Worm (Caenorhabditis elegans) whole organism, late embryonic: ENCODE results near the gene vps-52.

ENCODE experiments used
- elt-2 ChIP-seq: sonication (generic microtip); optimal IDR thresholded peaks from 2 replicates; lab custom pipeline; 2016; ENCODE audit warnings: missing genetic modification reagents, missing genetic modification characterization, missing compliant biosample characterization
- pqm-1 ChIP-seq: sonication (generic microtip); optimal IDR thresholded peaks from 2 replicates; lab custom pipeline; 2016; ENCODE audit warnings: missing genetic modification characterization, missing compliant biosample characterization
- unc-55 ChIP-seq: sonication (generic microtip); optimal IDR thresholded peaks from 2 replicates; lab custom pipeline; 2017; ENCODE audit warnings: missing biosample characterization, missing genetic modification reagents, missing genetic modification characterization
- unc-86 ChIP-seq: sonication (generic microtip); optimal IDR thresholded peaks from 2 replicates; lab custom pipeline; 2016; ENCODE audit warnings: missing genetic modification characterization, missing compliant biosample characterization

- TF ChIP-seq elt-2 = no peak
- TF ChIP-seq pqm-1 (tag; lab: Kevin White, UChicago) = no peak
- TF ChIP-seq unc-55 (GFP tag; lab: Kevin White, UChicago) = peak; percentile 9
- TF ChIP-seq unc-86 (tag; lab: Kevin White, UChicago) = no peak
Observed at ce11 chrX:7573629-7574028, 8.5 kb downstream of the vps-52 start.
